Worm (Caenorhabditis elegans): ENCODE measurements around the gene jmjd-5.

jmjd-5 gene

DNA sequence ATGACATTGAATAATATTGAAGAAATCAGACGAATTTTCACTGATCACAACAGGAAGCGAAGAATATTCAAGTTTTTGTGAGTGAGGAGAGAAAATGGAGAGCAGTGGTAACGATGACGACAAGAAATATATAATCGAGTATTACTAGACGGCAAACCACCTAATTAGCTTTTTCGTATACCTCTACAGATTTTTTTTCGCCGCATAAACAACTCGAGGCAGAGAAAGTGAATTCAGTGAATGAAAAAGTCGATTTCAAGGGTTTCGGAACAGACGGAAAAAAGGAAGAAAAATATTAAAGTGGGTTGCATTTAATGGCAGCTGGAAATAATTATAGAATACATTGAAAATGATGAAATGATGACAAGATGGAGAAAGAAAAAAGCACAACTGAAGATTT, 50.3 kb downstream of the jmjd-5 start, which contains the start of gene gpa-1:
Gene gpa-1, minus strand, starts transcription at position 101 of the 400 bp plus-strand sequence.
- TF ChIP-seq dsc-1 (tag; optimal IDR thresholded peaks at IDR 0.05) = no peak
- peak; percentile 20 for TF ChIP-seq fkh-8 (tag; optimal IDR thresholded peaks at IDR 0.05)

All from whole organism, L1 larva.